Fruit fly (Drosophila melanogaster) whole organism, embryonic: ENCODE results near the gene ND-B18.

Experiments used
- Abd-B ChIP-seq: fragments of 200-800 bp; sonication (Bioruptor generic); optimal IDR thresholded peaks from 2 replicates; lab custom pipeline; 2018; ENCODE audit warnings: missing biosample characterization, mild to moderate bottlenecking, missing genetic modification characterization, moderate library complexity
- Blimp-1 ChIP-seq: fragments of 200-800 bp; sonication (Bioruptor generic); optimal IDR thresholded peaks from 3 replicates; lab custom pipeline; 2018; ENCODE audit warnings: missing biosample characterization, missing genetic modification characterization, mild to moderate bottlenecking, moderate library complexity, missing genetic modification reagents
- CG10543 ChIP-seq: fragments of 200-800 bp; sonication (Bioruptor generic); optimal IDR thresholded peaks from 3 replicates; lab custom pipeline; 2017; ENCODE audit warnings: missing biosample characterization, mild to moderate bottlenecking, missing genetic modification characterization, moderate library complexity
- CG11504 ChIP-seq: fragments of 200-800 bp; sonication (Bioruptor generic); optimal IDR thresholded peaks from 3 replicates; lab custom pipeline; 2019; ENCODE audit warnings: missing biosample characterization, mild to moderate bottlenecking, missing genetic modification characterization, moderate library complexity
- CG11695 ChIP-seq: fragments of 200-800 bp; sonication (Bioruptor generic); IDR thresholded peaks from 3 replicates; pipeline ENCODE4 v1.3.6; 2022; ENCODE audit warnings: missing biosample characterization, missing genetic modification characterization
- CG12155 ChIP-seq: fragments of 200-800 bp; sonication (Bioruptor generic); optimal IDR thresholded peaks from 3 replicates; lab custom pipeline; 2016; ENCODE audit warnings: missing biosample characterization, missing genetic modification characterization
- CG13287 ChIP-seq: fragments of 200-800 bp; sonication (Bioruptor generic); IDR thresholded peaks from 2 replicates; pipeline ENCODE4 v1.3.6; 2022; ENCODE audit warnings: missing biosample characterization, missing genetic modification characterization; ENCODE audit not compliant: partially characterized antibody
- CG13424 ChIP-seq: fragments of 200-800 bp; sonication (Bioruptor generic); optimal IDR thresholded peaks from 2 replicates; lab custom pipeline; 2019; ENCODE audit warnings: missing biosample characterization, mild to moderate bottlenecking, missing genetic modification characterization, moderate library complexity
- CG13624 ChIP-seq: fragments of 200-800 bp; sonication (Bioruptor generic); optimal IDR thresholded peaks from 2 replicates; lab custom pipeline; 2016; ENCODE audit warnings: missing biosample characterization, missing genetic modification characterization
- CG14014 ChIP-seq: fragments of 200-800 bp; sonication (Bioruptor generic); IDR thresholded peaks from 2 replicates; pipeline ENCODE4 v1.3.6; 2022; ENCODE audit warnings: missing biosample characterization, missing genetic modification characterization
- CG15269 ChIP-seq: fragments of 200-800 bp; sonication (Bioruptor generic); optimal IDR thresholded peaks from 2 replicates; lab custom pipeline; 2018; ENCODE audit warnings: missing biosample characterization, mild to moderate bottlenecking, missing genetic modification characterization, moderate library complexity
- CG1603 ChIP-seq: fragments of 200-800 bp; sonication (Bioruptor generic); optimal IDR thresholded peaks from 2 replicates; lab custom pipeline; 2019; ENCODE audit warnings: missing biosample characterization, mild to moderate bottlenecking, missing genetic modification characterization, moderate library complexity
- CG16813 ChIP-seq: fragments of 200-800 bp; sonication (Bioruptor generic); IDR thresholded peaks from 3 replicates; pipeline ENCODE4 v1.3.6; 2022; ENCODE audit warnings: missing biosample characterization, missing genetic modification characterization; ENCODE audit not compliant: partially characterized antibody
- CG17568 ChIP-seq: fragments of 200-800 bp; sonication (Bioruptor generic); optimal IDR thresholded peaks from 2 replicates; lab custom pipeline; 2018; ENCODE audit warnings: missing biosample characterization, mild to moderate bottlenecking, missing genetic modification characterization, moderate library complexity
- CG2678 ChIP-seq: fragments of 200-800 bp; sonication (Bioruptor generic); optimal IDR thresholded peaks from 3 replicates; lab custom pipeline; 2019; ENCODE audit warnings: missing biosample characterization, mild to moderate bottlenecking, missing genetic modification characterization, moderate library complexity
- CG3281 ChIP-seq: fragments of 200-800 bp; sonication (Bioruptor generic); optimal IDR thresholded peaks from 3 replicates; lab custom pipeline; 2017; ENCODE audit warnings: missing biosample characterization, mild to moderate bottlenecking, missing genetic modification characterization
- CG34422 ChIP-seq: fragments of 200-800 bp; sonication (Bioruptor generic); IDR thresholded peaks from 3 replicates; pipeline ENCODE4 v1.3.6; 2022; ENCODE audit warnings: missing biosample characterization, missing genetic modification characterization
- CG4854 ChIP-seq: fragments of 200-800 bp; sonication (Bioruptor generic); optimal IDR thresholded peaks from 2 replicates; lab custom pipeline; 2016; ENCODE audit warnings: missing biosample characterization, missing genetic modification characterization, inconsistent platforms
- CG6689 ChIP-seq: fragments of 200-800 bp; sonication (Bioruptor generic); IDR thresholded peaks from 2 replicates; pipeline ENCODE4 v1.3.6; 2022; ENCODE audit warnings: missing biosample characterization, missing genetic modification characterization
- CG6813 ChIP-seq: fragments of 200-800 bp; sonication (Bioruptor generic); optimal IDR thresholded peaks from 2 replicates; lab custom pipeline; 2017; ENCODE audit warnings: missing biosample characterization, missing genetic modification characterization, mild to moderate bottlenecking, moderate library complexity, missing genetic modification reagents
- CG9727 ChIP-seq: fragments of 200-800 bp; sonication (Bioruptor generic); optimal IDR thresholded peaks from 3 replicates; lab custom pipeline; 2017; ENCODE audit warnings: missing biosample characterization, mild to moderate bottlenecking, missing genetic modification characterization
- CG9932 ChIP-seq: fragments of 200-800 bp; sonication (Bioruptor generic); IDR thresholded peaks from 2 replicates; pipeline ENCODE4 v1.3.6; 2022; ENCODE audit warnings: missing biosample characterization, missing genetic modification characterization
- D19A ChIP-seq: fragments of 200-800 bp; optimal IDR thresholded peaks from 3 replicates; lab custom pipeline; 2019; ENCODE audit warnings: missing biosample characterization, mild to moderate bottlenecking, missing genetic modification characterization, moderate library complexity
- HHEX ChIP-seq: fragments of 200-800 bp; sonication (Bioruptor generic); optimal IDR thresholded peaks from 3 replicates; lab custom pipeline; 2017; ENCODE audit warnings: missing biosample characterization, mild to moderate bottlenecking, missing genetic modification characterization, missing genetic modification reagents
- HLH3B ChIP-seq: fragments of 200-800 bp; sonication (Bioruptor generic); IDR thresholded peaks from 2 replicates; pipeline ENCODE4 v1.3.6; 2022; ENCODE audit warnings: missing biosample characterization, missing genetic modification characterization
- MESR4 ChIP-seq: fragments of 200-800 bp; sonication (Bioruptor generic); optimal IDR thresholded peaks from 2 replicates; lab custom pipeline; 2018; ENCODE audit warnings: missing biosample characterization, mild to moderate bottlenecking, missing genetic modification characterization, moderate library complexity
- MTF-1 ChIP-seq: fragments of 200-800 bp; sonication (Bioruptor generic); optimal IDR thresholded peaks from 2 replicates; lab custom pipeline; 2018; ENCODE audit warnings: missing biosample characterization, mild to moderate bottlenecking, missing genetic modification characterization, borderline replicate concordance
- Mrtf ChIP-seq: fragments of 200-800 bp; sonication (Bioruptor generic); IDR thresholded peaks from 3 replicates; pipeline ENCODE4 v1.3.6; 2022; ENCODE audit warnings: missing biosample characterization, missing genetic modification characterization
- NK7.1 ChIP-seq: fragments of 200-800 bp; sonication (Bioruptor generic); optimal IDR thresholded peaks from 3 replicates; lab custom pipeline; 2016; ENCODE audit warnings: missing biosample characterization, missing genetic modification characterization
- Rfx ChIP-seq: fragments of 200-800 bp; sonication (Bioruptor generic); IDR thresholded peaks from 2 replicates; pipeline ENCODE4 v1.3.6; 2022; ENCODE audit warnings: missing biosample characterization, missing genetic modification characterization
- Sry-β ChIP-seq: fragments of 200-800 bp; sonication (Bioruptor generic); optimal IDR thresholded peaks from 2 replicates; lab custom pipeline; 2018; ENCODE audit warnings: missing biosample characterization, mild to moderate bottlenecking, missing genetic modification characterization, moderate library complexity
- TFAM ChIP-seq: fragments of 200-800 bp; sonication (Bioruptor generic); optimal IDR thresholded peaks from 2 replicates; lab custom pipeline; 2017; ENCODE audit warnings: missing biosample characterization, missing genetic modification characterization, inconsistent platforms
- Xbp1 ChIP-seq: fragments of 200-800 bp; sonication (Bioruptor generic); optimal IDR thresholded peaks from 3 replicates; lab custom pipeline; 2016; ENCODE audit warnings: missing biosample characterization, mild to moderate bottlenecking, missing genetic modification characterization
- amos ChIP-seq: fragments of 200-800 bp; sonication (Bioruptor generic); IDR thresholded peaks from 2 replicates; pipeline ENCODE4 v1.3.6; 2022; ENCODE audit warnings: missing biosample characterization, missing genetic modification characterization; ENCODE audit not compliant: partially characterized antibody
- aop ChIP-seq: fragments of 200-800 bp; sonication (Bioruptor generic); IDR thresholded peaks from 2 replicates; pipeline ENCODE4 v1.3.6; 2022; ENCODE audit warnings: missing biosample characterization, missing genetic modification characterization
- cas ChIP-seq: fragments of 200-800 bp; sonication (Bioruptor generic); IDR thresholded peaks from 2 replicates; pipeline ENCODE4 v1.3.6; 2022; ENCODE audit warnings: missing biosample characterization, missing genetic modification characterization
- chm ChIP-seq: fragments of 200-800 bp; sonication (Bioruptor generic); IDR thresholded peaks from 2 replicates; pipeline ENCODE4 v1.3.6; 2022; ENCODE audit warnings: missing biosample characterization, missing genetic modification characterization
- ftz-f1 ChIP-seq: fragments of 200-800 bp; sonication (Bioruptor generic); optimal IDR thresholded peaks from 2 replicates; lab custom pipeline; 2016; ENCODE audit warnings: missing biosample characterization, missing genetic modification characterization
- gem ChIP-seq: fragments of 200-800 bp; sonication (Bioruptor generic); optimal IDR thresholded peaks from 2 replicates; lab custom pipeline; 2019; ENCODE audit warnings: missing biosample characterization, mild to moderate bottlenecking, missing genetic modification characterization, moderate library complexity
- grau ChIP-seq: fragments of 200-800 bp; optimal IDR thresholded peaks from 3 replicates; lab custom pipeline; 2019; ENCODE audit warnings: missing biosample characterization, mild to moderate bottlenecking, missing genetic modification characterization, moderate library complexity
- grn ChIP-seq: fragments of 200-800 bp; sonication (Bioruptor generic); optimal IDR thresholded peaks from 3 replicates; lab custom pipeline; 2017; ENCODE audit warnings: missing biosample characterization, missing genetic modification characterization
- gsb-n ChIP-seq: fragments of 200-800 bp; sonication (Bioruptor generic); optimal IDR thresholded peaks from 3 replicates; lab custom pipeline; 2018; ENCODE audit warnings: missing biosample characterization, mild to moderate bottlenecking, missing genetic modification characterization
- hkb ChIP-seq, 2 experiments: fragments of 200-800 bp in 1 of 2; fragments of >200 bp in 1 of 2; sonication (Bioruptor generic) in 1 of 2; IDR thresholded peaks in 1 of 2; optimal IDR thresholded peaks in 1 of 2; 2 replicates each; pipeline versions ENCODE4 v1.3.6 to Lab custom; 2017 to 2022; ENCODE audit warnings: missing biosample characterization in 1 of 2, missing genetic modification characterization in 1 of 2
- kni ChIP-seq: fragments of 200-800 bp; sonication (Bioruptor generic); optimal IDR thresholded peaks from 3 replicates; lab custom pipeline; 2017; ENCODE audit warnings: mild to moderate bottlenecking, missing biosample characterization, missing genetic modification reagents, missing genetic modification characterization
- p53 ChIP-seq: fragments of 200-800 bp; sonication (Bioruptor generic); optimal IDR thresholded peaks from 2 replicates; lab custom pipeline; 2016; ENCODE audit warnings: missing biosample characterization, missing genetic modification characterization
- scrt ChIP-seq: fragments of 200-800 bp; sonication (Bioruptor generic); optimal IDR thresholded peaks from 2 replicates; lab custom pipeline; 2018; ENCODE audit warnings: missing biosample characterization, mild to moderate bottlenecking, missing genetic modification characterization, moderate library complexity
- wor ChIP-seq: fragments of 200-800 bp; sonication (Bioruptor generic); IDR thresholded peaks from 2 replicates; pipeline ENCODE4 v1.3.6; 2022; ENCODE audit warnings: missing biosample characterization, missing genetic modification characterization
- zfh1 ChIP-seq: fragments of 200-800 bp; sonication (Bioruptor generic); IDR thresholded peaks from 3 replicates; pipeline ENCODE4 v1.3.6; 2022; ENCODE audit warnings: missing biosample characterization, missing genetic modification characterization

The ND-B18 gene

DNA sequence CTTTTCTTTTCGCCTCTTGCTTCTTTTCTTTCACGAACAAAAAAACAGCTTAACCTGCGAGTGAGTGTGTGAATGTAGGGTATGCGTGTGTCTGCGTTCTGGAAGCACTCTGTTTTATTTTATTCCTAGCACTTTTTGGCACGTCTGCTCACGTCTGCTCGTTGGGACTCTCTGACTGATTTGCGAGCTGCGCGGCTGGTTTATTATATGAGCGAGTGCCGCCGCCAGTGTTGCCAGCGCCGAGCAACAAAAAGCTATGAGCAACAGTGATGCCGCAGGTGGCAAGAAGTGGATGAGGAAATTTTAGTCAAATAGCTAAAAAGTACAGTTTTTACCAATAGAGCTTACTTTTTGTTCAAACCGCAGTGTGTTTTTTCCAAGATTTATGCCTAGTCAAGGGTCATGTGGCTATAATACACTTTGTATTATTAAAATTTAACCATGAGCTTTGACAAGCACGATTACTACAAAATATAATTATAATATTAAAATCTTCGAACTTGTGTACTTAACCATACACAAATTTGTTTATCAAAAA lies 12.6 kb downstream of the ND-B18 start, which contains the start of gene Lsd-2 (continued):
- TF ChIP-seq CG11504 (tag; lab: Kevin White, UChicago) (peak; percentile 94), cas (GFP tag; lab: Robert Waterston, UW) (no peak), gem (tag; lab: Kevin White, UChicago) (peak; percentile 38), hkb (optimal IDR thresholded peaks at IDR 0.05; lab: Kevin White, UChicago) (no peak), hkb (GFP tag; IDR thresholded peaks at IDR 0.05; lab: Robert Waterston, UW) (peak; percentile 46; the same call in 1 of the 2 replicates), Mrtf (no peak), Xbp1 (GFP tag; lab: Kevin White, UChicago) (peak; percentile 33), CG9727 (peak; percentile 32), gsb-n (tag; lab: Kevin White, UChicago) (no peak), HHEX (GFP tag; lab: Kevin White, UChicago) (peak; percentile 24), CG34422 (GFP tag; lab: Robert Waterston, UW) (0 out of 3 replicates have a peak, but pooled peaks have one; percentile 47), CG3281 (GFP tag; lab: Kevin White, UChicago) (peak; percentile 38), MESR4 (GFP tag; lab: Kevin White, UChicago) (peak; percentile 5), CG13424 (peak; percentile 31), MTF-1 (GFP tag; lab: Kevin White, UChicago) (peak; percentile 41), CG11695 (GFP tag; lab: Robert Waterston, UW) (no peak), kni (GFP tag; lab: Kevin White, UChicago) (peak; percentile 24), Rfx (GFP tag; lab: Robert Waterston, UW) (peak; percentile 64), CG17568 (GFP tag; lab: Kevin White, UChicago) (no peak), TFAM (GFP tag; lab: Kevin White, UChicago) (no peak), CG15269 (tag; lab: Kevin White, UChicago) (peak; percentile 31), ftz-f1 (GFP tag; lab: Kevin White, UChicago) (peak; percentile 27), HLH3B (GFP tag; lab: Robert Waterston, UW) (no peak), CG2678 (tag; lab: Kevin White, UChicago) (peak; percentile 53), CG13287 (GFP tag; lab: Robert Waterston, UW) (peak; percentile 17; the same call in 1 of the 2 replicates), zfh1 (GFP tag; lab: Robert Waterston, UW) (no peak), Blimp-1 (peak; percentile 76), CG16813 (GFP tag; lab: Robert Waterston, UW) (no peak), grn (GFP tag; lab: Kevin White, UChicago) (no peak), scrt (no peak), CG9932 (GFP tag; lab: Robert Waterston, UW) (peak; percentile 52), CG1603 (tag; lab: Kevin White, UChicago) (peak; percentile 20), CG4854 (GFP tag; lab: Kevin White, UChicago) (no peak), NK7.1 (no peak), CG12155 (GFP tag; lab: Kevin White, UChicago) (peak; percentile 81), aop (no peak), Abd-B (GFP tag; lab: Kevin White, UChicago) (peak; percentile 4), CG10543 (peak; percentile 58), CG14014 (peak; percentile 41; the same call in 1 of the 2 replicates), D19A (tag; lab: Kevin White, UChicago) (peak; percentile 97), chm (GFP tag; lab: Robert Waterston, UW) (0 out of 2 replicates have a peak, but pooled peaks have one; percentile 43), amos (GFP tag; lab: Robert Waterston, UW) (peak; percentile 46; the same call in 1 of the 2 replicates), wor (GFP tag; lab: Robert Waterston, UW) (no peak), CG6689 (no peak), Sry-β (GFP tag; lab: Kevin White, UChicago) (peak; percentile 96), p53 (peak; percentile 79), CG13624 (GFP tag; lab: Kevin White, UChicago) (peak; percentile 55), CG6813 (peak; percentile 24), grau (tag; lab: Kevin White, UChicago) (peak; percentile 33)
